Fruit fly (Drosophila melanogaster) whole organism, embryonic: ENCODE data around the gene Srpk79D.

Experiments
- Abd-B ChIP-seq: fragments of 200-800 bp; sonication (Bioruptor generic); optimal IDR thresholded peaks from 2 replicates; lab custom pipeline; 2018; ENCODE audit warnings: missing biosample characterization, mild to moderate bottlenecking, missing genetic modification characterization, moderate library complexity
- B-H2 ChIP-seq: fragments of 200-800 bp; sonication (Bioruptor generic); optimal IDR thresholded peaks from 2 replicates; lab custom pipeline; 2018; ENCODE audit warnings: missing biosample characterization, mild to moderate bottlenecking, missing genetic modification characterization
- Bdp1 ChIP-seq: fragments of 200-800 bp; sonication (Bioruptor generic); optimal IDR thresholded peaks from 3 replicates; lab custom pipeline; 2016; ENCODE audit warnings: missing biosample characterization, missing genetic modification characterization
- CG10267 ChIP-seq: fragments of 200-800 bp; sonication (Bioruptor generic); optimal IDR thresholded peaks from 2 replicates; lab custom pipeline; 2018; ENCODE audit warnings: missing biosample characterization, mild to moderate bottlenecking, missing genetic modification characterization, moderate library complexity
- CG12071 ChIP-seq: fragments of 200-800 bp; sonication (Bioruptor generic); optimal IDR thresholded peaks from 3 replicates; lab custom pipeline; 2018; ENCODE audit warnings: missing biosample characterization, mild to moderate bottlenecking, missing genetic modification characterization
- CG12155 ChIP-seq: fragments of 200-800 bp; sonication (Bioruptor generic); optimal IDR thresholded peaks from 3 replicates; lab custom pipeline; 2016; ENCODE audit warnings: missing biosample characterization, missing genetic modification characterization
- CG12744 ChIP-seq: fragments of 200-800 bp; sonication (Bioruptor generic); optimal IDR thresholded peaks from 2 replicates; lab custom pipeline; 2016; ENCODE audit warnings: missing biosample characterization, missing genetic modification characterization
- CG13287 ChIP-seq: fragments of 200-800 bp; sonication (Bioruptor generic); IDR thresholded peaks from 2 replicates; pipeline ENCODE4 v1.3.6; 2022; ENCODE audit warnings: missing biosample characterization, missing genetic modification characterization; ENCODE audit not compliant: partially characterized antibody
- CG13624 ChIP-seq: fragments of 200-800 bp; sonication (Bioruptor generic); optimal IDR thresholded peaks from 2 replicates; lab custom pipeline; 2016; ENCODE audit warnings: missing biosample characterization, missing genetic modification characterization
- CG14050 ChIP-seq: fragments of 200-800 bp; sonication (Bioruptor generic); IDR thresholded peaks from 3 replicates; pipeline ENCODE4 v1.3.6; 2022; ENCODE audit warnings: missing biosample characterization, missing genetic modification characterization
- CG14710 ChIP-seq: fragments of 200-800 bp; sonication (Bioruptor generic); optimal IDR thresholded peaks from 3 replicates; lab custom pipeline; 2019; ENCODE audit warnings: missing biosample characterization, mild to moderate bottlenecking, missing genetic modification characterization, moderate library complexity
- CG15601 ChIP-seq: fragments of 200-800 bp; sonication (Bioruptor generic); optimal IDR thresholded peaks from 3 replicates; lab custom pipeline; 2019; ENCODE audit warnings: missing biosample characterization, mild to moderate bottlenecking, missing genetic modification characterization, moderate library complexity
- CG2120 ChIP-seq: fragments of 200-800 bp; sonication (Bioruptor generic); optimal IDR thresholded peaks from 3 replicates; lab custom pipeline; 2016; ENCODE audit warnings: missing biosample characterization, missing genetic modification characterization
- CG2129 ChIP-seq: fragments of 200-800 bp; sonication (Bioruptor generic); IDR thresholded peaks from 2 replicates; pipeline ENCODE4 v1.3.6; 2022; ENCODE audit warnings: missing biosample characterization, missing genetic modification characterization; ENCODE audit not compliant: partially characterized antibody
- CG31441 ChIP-seq: fragments of 200-800 bp; sonication (Bioruptor generic); IDR thresholded peaks from 2 replicates; pipeline ENCODE4 v1.3.6; 2022; ENCODE audit warnings: missing biosample characterization, missing genetic modification characterization
- CG33557 ChIP-seq: fragments of 200-800 bp; sonication (Bioruptor generic); optimal IDR thresholded peaks from 2 replicates; lab custom pipeline; 2019; ENCODE audit warnings: missing biosample characterization, mild to moderate bottlenecking, missing genetic modification characterization, moderate library complexity
- CG4854 ChIP-seq: fragments of 200-800 bp; sonication (Bioruptor generic); optimal IDR thresholded peaks from 2 replicates; lab custom pipeline; 2016; ENCODE audit warnings: missing biosample characterization, missing genetic modification characterization, inconsistent platforms
- CG6683 ChIP-seq: fragments of 200-800 bp; sonication (Bioruptor generic); optimal IDR thresholded peaks from 2 replicates; lab custom pipeline; 2017; ENCODE audit warnings: missing biosample characterization, mild to moderate bottlenecking, missing genetic modification characterization, missing genetic modification reagents
- CG6854 ChIP-seq: fragments of 200-800 bp; sonication (Bioruptor generic); optimal IDR thresholded peaks from 3 replicates; lab custom pipeline; 2017; ENCODE audit warnings: missing biosample characterization, mild to moderate bottlenecking, missing genetic modification characterization
- CG7786 ChIP-seq: fragments of 200-800 bp; sonication (Bioruptor generic); optimal IDR thresholded peaks from 2 replicates; lab custom pipeline; 2016; ENCODE audit warnings: missing biosample characterization, missing genetic modification characterization
- CG7928 ChIP-seq: fragments of 200-800 bp; sonication (Bioruptor generic); optimal IDR thresholded peaks from 2 replicates; lab custom pipeline; 2017; ENCODE audit warnings: missing biosample characterization, mild to moderate bottlenecking, missing genetic modification characterization
- CG8359 ChIP-seq: fragments of 200-800 bp; sonication (Bioruptor generic); optimal IDR thresholded peaks from 2 replicates; lab custom pipeline; 2017; ENCODE audit warnings: missing biosample characterization, mild to moderate bottlenecking, missing genetic modification characterization, borderline replicate concordance
- CG9817 ChIP-seq: fragments of 200-800 bp; sonication (Bioruptor generic); optimal IDR thresholded peaks from 2 replicates; lab custom pipeline; 2018; ENCODE audit warnings: missing biosample characterization, mild to moderate bottlenecking, missing genetic modification characterization, moderate library complexity
- D19A ChIP-seq: fragments of 200-800 bp; optimal IDR thresholded peaks from 3 replicates; lab custom pipeline; 2019; ENCODE audit warnings: missing biosample characterization, mild to moderate bottlenecking, missing genetic modification characterization, moderate library complexity
- Dad ChIP-seq: fragments of 200-800 bp; sonication (Bioruptor generic); optimal IDR thresholded peaks from 3 replicates; lab custom pipeline; 2016; ENCODE audit warnings: missing biosample characterization, missing genetic modification characterization
- Elba2 ChIP-seq: fragments of 200-800 bp; sonication (Bioruptor generic); optimal IDR thresholded peaks from 3 replicates; lab custom pipeline; 2016; ENCODE audit warnings: missing biosample characterization, missing genetic modification characterization
- Ets65A ChIP-seq: fragments of 200-800 bp; sonication (Bioruptor generic); peaks from one replicate; lab custom pipeline; 2016; ENCODE audit warnings: missing biosample characterization, missing genetic modification characterization
- Hey ChIP-seq: fragments of 200-800 bp; sonication (Bioruptor generic); optimal IDR thresholded peaks from 3 replicates; lab custom pipeline; 2018; ENCODE audit warnings: missing biosample characterization, mild to moderate bottlenecking, missing genetic modification characterization
- HmgD ChIP-seq: fragments of 200-800 bp; sonication (Bioruptor generic); optimal IDR thresholded peaks from 3 replicates; lab custom pipeline; 2016; ENCODE audit warnings: missing biosample characterization, missing genetic modification characterization
- Lhr ChIP-seq: fragments of 200-800 bp; sonication (Bioruptor generic); optimal IDR thresholded peaks from 3 replicates; lab custom pipeline; 2017; ENCODE audit warnings: mild to moderate bottlenecking, missing biosample characterization, missing genetic modification reagents, missing genetic modification characterization
- abd-A ChIP-seq: fragments of 200-800 bp; sonication (Bioruptor generic); optimal IDR thresholded peaks from 3 replicates; lab custom pipeline; 2019; ENCODE audit warnings: missing biosample characterization, mild to moderate bottlenecking, missing genetic modification characterization, moderate library complexity
- ci ChIP-seq: fragments of 200-800 bp; sonication (Bioruptor generic); IDR thresholded peaks from 3 replicates; pipeline ENCODE4 v1.3.6; 2022; ENCODE audit warnings: missing biosample characterization, missing genetic modification characterization
- crp ChIP-seq, 2 experiments: fragments of 200-800 bp; sonication (Bioruptor generic); optimal IDR thresholded peaks; 2 replicates in 1 of 2; 3 replicates in 1 of 2; lab custom pipeline; 2017; ENCODE audit warnings: missing biosample characterization in 2 of 2, missing genetic modification characterization in 2 of 2, mild to moderate bottlenecking in 1 of 2, moderate library complexity in 1 of 2
- dan ChIP-seq: fragments of 200-800 bp; sonication (Bioruptor generic); IDR thresholded peaks from 2 replicates; pipeline ENCODE4 v1.3.6; 2022; ENCODE audit warnings: missing biosample characterization, missing genetic modification characterization
- exex ChIP-seq: fragments of 200-800 bp; sonication (Bioruptor generic); optimal IDR thresholded peaks from 4 replicates; lab custom pipeline; 2018; ENCODE audit warnings: missing biosample characterization, mild to moderate bottlenecking, missing genetic modification characterization, moderate library complexity
- fd102C ChIP-seq: fragments of 200-800 bp; sonication (Bioruptor generic); optimal IDR thresholded peaks from 2 replicates; lab custom pipeline; 2018; ENCODE audit warnings: missing biosample characterization, mild to moderate bottlenecking, missing genetic modification characterization, moderate library complexity
- fd3F ChIP-seq: fragments of 200-800 bp; sonication (Bioruptor generic); optimal IDR thresholded peaks from 2 replicates; lab custom pipeline; 2018; ENCODE audit warnings: missing biosample characterization, mild to moderate bottlenecking, missing genetic modification characterization, moderate library complexity
- gem ChIP-seq: fragments of 200-800 bp; sonication (Bioruptor generic); optimal IDR thresholded peaks from 2 replicates; lab custom pipeline; 2019; ENCODE audit warnings: missing biosample characterization, mild to moderate bottlenecking, missing genetic modification characterization, moderate library complexity
- gsb-n ChIP-seq: fragments of 200-800 bp; sonication (Bioruptor generic); optimal IDR thresholded peaks from 3 replicates; lab custom pipeline; 2018; ENCODE audit warnings: missing biosample characterization, mild to moderate bottlenecking, missing genetic modification characterization
- hb ChIP-seq: fragments of 200-800 bp; sonication (Bioruptor generic); IDR thresholded peaks from 3 replicates; pipeline ENCODE4 v1.3.6; 2022; ENCODE audit warnings: missing biosample characterization, missing genetic modification characterization; ENCODE audit not compliant: partially characterized antibody
- lab ChIP-seq: fragments of 200-800 bp; sonication (Bioruptor generic); optimal IDR thresholded peaks from 3 replicates; lab custom pipeline; 2017; ENCODE audit warnings: missing biosample characterization, missing genetic modification characterization, mild to moderate bottlenecking, moderate library complexity, missing genetic modification reagents
- lola ChIP-seq, 3 experiments: fragments of >200 bp in 2 of 3; fragments of 200-800 bp in 1 of 3; sonication (Bioruptor generic) in 1 of 3; optimal IDR thresholded peaks; 2 replicates each; lab custom pipeline; 2017 to 2019; ENCODE audit warnings: missing biosample characterization in 3 of 3, missing genetic modification characterization in 3 of 3, mild to moderate bottlenecking in 1 of 3, moderate library complexity in 1 of 3
- psq ChIP-seq: fragments of 200-800 bp; sonication (Bioruptor generic); optimal IDR thresholded peaks from 2 replicates; lab custom pipeline; 2017; ENCODE audit warnings: missing biosample characterization, missing genetic modification characterization
- sens ChIP-seq: fragments of 200-800 bp; sonication (Bioruptor generic); peaks from one replicate; lab custom pipeline; 2016; ENCODE audit warnings: missing biosample characterization, missing genetic modification characterization
- seq ChIP-seq: fragments of 200-800 bp; sonication (Bioruptor generic); IDR thresholded peaks from 2 replicates; pipeline ENCODE4 v1.3.6; 2022; ENCODE audit warnings: missing biosample characterization, missing genetic modification characterization
- shn ChIP-seq: fragments of 200-800 bp; sonication (Bioruptor generic); optimal IDR thresholded peaks from 3 replicates; lab custom pipeline; 2016; ENCODE audit warnings: missing biosample characterization, missing genetic modification characterization
- tin ChIP-seq: fragments of 200-800 bp; sonication (Bioruptor generic); optimal IDR thresholded peaks from 3 replicates; lab custom pipeline; 2016; ENCODE audit warnings: missing biosample characterization, missing genetic modification characterization

The Srpk79D gene

dm6 chr3L:22262797-22263423, 10.9 kb upstream of the Srpk79D start, which contains the start of the genes Rich and Ddx1 (continued):
- peak; percentile 92 to 98 for TF ChIP-seq crp (GFP tag; optimal IDR thresholded peaks at IDR 0.05; lab: Kevin White, UChicago)
- no peak for TF ChIP-seq CG14050 (GFP tag; lab: Robert Waterston, UW)
- TF ChIP-seq seq (GFP tag; lab: Robert Waterston, UW) = no peak
- no peak for TF ChIP-seq CG6854 (GFP tag; lab: Kevin White, UChicago)
- peak; percentile 41 for TF ChIP-seq CG13624 (GFP tag; lab: Kevin White, UChicago)
- peak; percentile 45 for TF ChIP-seq lab (GFP tag; lab: Kevin White, UChicago)
- peak; percentile 60 for TF ChIP-seq tin (GFP tag; lab: Kevin White, UChicago)
- TF ChIP-seq CG4854 (GFP tag; lab: Kevin White, UChicago) = peak; percentile 18
- TF ChIP-seq lola (GFP tag; optimal IDR thresholded peaks at IDR 0.05; lab: Kevin White, UChicago) = peak in 1 of 3 experiments; percentile 60
- no peak for TF ChIP-seq exex (tag; lab: Kevin White, UChicago)
- TF ChIP-seq hb (GFP tag; lab: Robert Waterston, UW) = no peak
- no peak for TF ChIP-seq abd-A
- peak; percentile 70 for TF ChIP-seq CG14710 (tag; lab: Kevin White, UChicago)
- TF ChIP-seq HmgD (GFP tag; lab: Kevin White, UChicago) = no peak
- TF ChIP-seq fd3F (GFP tag; lab: Kevin White, UChicago) = peak; percentile 20
- peak; percentile 60; the same call in 1 of the 2 replicates for TF ChIP-seq CG31441 (GFP tag; lab: Robert Waterston, UW)
- TF ChIP-seq CG12071 (GFP tag; lab: Kevin White, UChicago) = no peak
- TF ChIP-seq gem (tag; lab: Kevin White, UChicago) = no peak
- peak; percentile 23 for TF ChIP-seq CG33557 (GFP tag; lab: Kevin White, UChicago)
- 0 out of 3 replicates have a peak, but pooled peaks have one; percentile 31 for TF ChIP-seq ci (GFP tag; lab: Robert Waterston, UW)
- peak; percentile 29; the same call in 1 of the 2 replicates for TF ChIP-seq CG13287 (GFP tag; lab: Robert Waterston, UW)
- TF ChIP-seq Hey (tag; lab: Kevin White, UChicago) = no peak
- TF ChIP-seq Dad (GFP tag; lab: Kevin White, UChicago) = peak; percentile 41
- peak; percentile 1 for TF ChIP-seq B-H2
- no peak for TF ChIP-seq Elba2 (GFP tag; lab: Kevin White, UChicago)
- TF ChIP-seq fd102C (GFP tag; lab: Kevin White, UChicago) = no peak
- no peak for TF ChIP-seq CG8359 (GFP tag; lab: Kevin White, UChicago)
- peak; percentile 72 for TF ChIP-seq CG2120
- TF ChIP-seq Lhr (GFP tag; lab: Kevin White, UChicago) = peak; percentile 56
- TF ChIP-seq psq = no peak
- peak; percentile 94 for TF ChIP-seq Ets65A
- no peak for TF ChIP-seq gsb-n
- no peak for TF ChIP-seq CG2129 (GFP tag; lab: Robert Waterston, UW)
- no peak for TF ChIP-seq Bdp1 (GFP tag; lab: Kevin White, UChicago)
- peak; percentile 48 for TF ChIP-seq CG12155 (GFP tag; lab: Kevin White, UChicago)
- TF ChIP-seq CG9817 (tag; lab: Kevin White, UChicago) = peak; percentile 43
- no peak for TF ChIP-seq dan (GFP tag; lab: Robert Waterston, UW)
- TF ChIP-seq CG15601 (tag; lab: Kevin White, UChicago) = peak; percentile 51
- no peak for TF ChIP-seq CG7786
- peak; percentile 64 for TF ChIP-seq Abd-B (GFP tag; lab: Kevin White, UChicago)
- TF ChIP-seq shn (GFP tag; lab: Kevin White, UChicago) = peak; percentile 43
- TF ChIP-seq CG12744 (GFP tag; lab: Kevin White, UChicago) = no peak
- peak; percentile 86 for TF ChIP-seq sens (GFP tag; lab: Kevin White, UChicago)
- TF ChIP-seq CG7928 = no peak
- TF ChIP-seq CG10267 = peak; percentile 96
- no peak for TF ChIP-seq CG6683
- TF ChIP-seq D19A = peak; percentile 10
